Fruit fly (Drosophila melanogaster): ENCODE data around the gene CG14983.
A peak's percentile ranks its signal among the peaks of the same experiment; 100 is the strongest.

Gene CG14983

dm6 chr3L:3980027-3980426 is 30.9 kb upstream of the CG14983 start (continued):
- TF ChIP-seq pfk (GFP tag; optimal IDR thresholded peaks at IDR 0.05) (no peak), CG12299 (tag; optimal IDR thresholded peaks at IDR 0.05) (no peak), dimm (GFP tag; IDR thresholded peaks at IDR 0.05) (no peak), sisA (GFP tag; IDR thresholded peaks at IDR 0.05) (no peak), scrt (GFP tag; optimal IDR thresholded peaks at IDR 0.05) (peak; percentile 84), CG8765 (GFP tag; IDR thresholded peaks at IDR 0.05) (no peak), maf-S (GFP tag; optimal IDR thresholded peaks at IDR 0.05) (no peak), CG12391 (tag; optimal IDR thresholded peaks at IDR 0.05) (no peak), CG12219 (GFP tag; optimal IDR thresholded peaks at IDR 0.05) (no peak), dati (GFP tag; IDR thresholded peaks at IDR 0.05) (no peak)

dm6 chr3L:3978762-3979516 is 29.8 kb upstream of the CG14983 start:
- TF ChIP-seq danr (GFP tag; IDR thresholded peaks at IDR 0.05), result no peak
- TF ChIP-seq gsb-n (tag; optimal IDR thresholded peaks at IDR 0.05), result peak; percentile 3
- no peak for TF ChIP-seq GATAe (GFP tag; conservative IDR thresholded peaks at IDR 0.05)
- TF ChIP-seq dysf (GFP tag; IDR thresholded peaks at IDR 0.05), result no peak
- TF ChIP-seq Sin3A (optimal IDR thresholded peaks at IDR 0.05), result no peak
- no peak for TF ChIP-seq Spps (tag; optimal IDR thresholded peaks at IDR 0.05)
- no peak for TF ChIP-seq lmd (GFP tag; IDR thresholded peaks at IDR 0.05)
- peak; percentile 67 for TF ChIP-seq nerfin-1 (tag; optimal IDR thresholded peaks at IDR 0.05)
- TF ChIP-seq CG15073 (GFP tag; optimal IDR thresholded peaks at IDR 0.05), result no peak
- peak; percentile 33; the same call in 1 of the 2 replicates for TF ChIP-seq wor (GFP tag; IDR thresholded peaks at IDR 0.05)
- no peak for TF ChIP-seq fd3F (GFP tag; optimal IDR thresholded peaks at IDR 0.05)
- peak; percentile 83 for TF ChIP-seq pros (GFP tag; optimal IDR thresholded peaks at IDR 0.05)
- TF ChIP-seq sna (GFP tag; IDR thresholded peaks at IDR 0.05; ENCODE audit: partially characterized antibody), result no peak
- TF ChIP-seq abd-A (tag; optimal IDR thresholded peaks at IDR 0.05), result peak; percentile 48
- TF ChIP-seq MBD-R2 (GFP tag; IDR thresholded peaks at IDR 0.05), result no peak
- no peak for TF ChIP-seq CG6854 (GFP tag; optimal IDR thresholded peaks at IDR 0.05)
- peak; percentile 57 for TF ChIP-seq cad (GFP tag; optimal IDR thresholded peaks at IDR 0.05)
- TF ChIP-seq chm (GFP tag; IDR thresholded peaks at IDR 0.05), result peak; percentile 15; the same call in 1 of the 2 replicates
- TF ChIP-seq otp (GFP tag; IDR thresholded peaks at IDR 0.05), result no peak
- peak; percentile 68 for TF ChIP-seq scrt (GFP tag; optimal IDR thresholded peaks at IDR 0.05)
- no peak for TF ChIP-seq mirr (GFP tag; optimal IDR thresholded peaks at IDR 0.05)
- no peak for TF ChIP-seq Usf (GFP tag; optimal IDR thresholded peaks at IDR 0.05)
- TF ChIP-seq CG12299 (tag; optimal IDR thresholded peaks at IDR 0.05), result no peak
- peak; percentile 66 for TF ChIP-seq crol (GFP tag; IDR thresholded peaks at IDR 0.05)
- no peak for TF ChIP-seq Bteb2 (GFP tag; optimal IDR thresholded peaks at IDR 0.05)
- no peak for TF ChIP-seq CG15696 (tag; optimal IDR thresholded peaks at IDR 0.05)
- TF ChIP-seq CG32772 (GFP tag; IDR thresholded peaks at IDR 0.05), result no peak
- no peak for TF ChIP-seq CG15269 (tag; optimal IDR thresholded peaks at IDR 0.05)
- no peak for TF ChIP-seq CG12391 (tag; optimal IDR thresholded peaks at IDR 0.05)
- TF ChIP-seq sc (optimal IDR thresholded peaks at IDR 0.05), result no peak
- no peak for TF ChIP-seq sc (GFP tag; optimal IDR thresholded peaks at IDR 0.05)
- TF ChIP-seq hbn (GFP tag; IDR thresholded peaks at IDR 0.05; ENCODE audit: partially characterized antibody), result no peak
- TF ChIP-seq Kr (GFP tag; optimal IDR thresholded peaks at IDR 0.05), result peak; percentile 36
- TF ChIP-seq Myb (GFP tag; optimal IDR thresholded peaks at IDR 0.05), result no peak
- no peak for TF ChIP-seq CG18011 (GFP tag; optimal IDR thresholded peaks at IDR 0.05)
- no peak for TF ChIP-seq ATbp (GFP tag; optimal IDR thresholded peaks at IDR 0.05)
- no peak for TF ChIP-seq dmrt99B (tag; optimal IDR thresholded peaks at IDR 0.05)
- TF ChIP-seq CG13894 (tag; optimal IDR thresholded peaks at IDR 0.05), result peak; percentile 45
- TF ChIP-seq D19A (tag; optimal IDR thresholded peaks at IDR 0.05), result peak; percentile 71
- TF ChIP-seq eyg (GFP tag; optimal IDR thresholded peaks at IDR 0.05), result no peak
- TF ChIP-seq CG10654 (GFP tag; optimal IDR thresholded peaks at IDR 0.05), result no peak
- no peak for TF ChIP-seq Sox100B (GFP tag; optimal IDR thresholded peaks at IDR 0.05)
